Fruit fly (Drosophila melanogaster) Kc167 (cell line): ENCODE results near the gene Fer1HCH.

Experiments used
- h ChIP-seq: fragments of >200 bp; optimal IDR thresholded peaks from 3 replicates; lab custom pipeline; 2018; ENCODE audit warnings: missing external identifiers
- insv ChIP-seq: fragments of >200 bp; optimal IDR thresholded peaks from 3 replicates; lab custom pipeline; 2018; ENCODE audit warnings: missing external identifiers
- psq ChIP-seq: fragments of >200 bp; optimal IDR thresholded peaks from 2 replicates; lab custom pipeline; 2017; ENCODE audit warnings: missing external identifiers
- ttk ChIP-seq: sonication (Bioruptor generic); optimal IDR thresholded peaks from 2 replicates; lab custom pipeline; 2017; ENCODE audit warnings: missing external identifiers

DNA sequence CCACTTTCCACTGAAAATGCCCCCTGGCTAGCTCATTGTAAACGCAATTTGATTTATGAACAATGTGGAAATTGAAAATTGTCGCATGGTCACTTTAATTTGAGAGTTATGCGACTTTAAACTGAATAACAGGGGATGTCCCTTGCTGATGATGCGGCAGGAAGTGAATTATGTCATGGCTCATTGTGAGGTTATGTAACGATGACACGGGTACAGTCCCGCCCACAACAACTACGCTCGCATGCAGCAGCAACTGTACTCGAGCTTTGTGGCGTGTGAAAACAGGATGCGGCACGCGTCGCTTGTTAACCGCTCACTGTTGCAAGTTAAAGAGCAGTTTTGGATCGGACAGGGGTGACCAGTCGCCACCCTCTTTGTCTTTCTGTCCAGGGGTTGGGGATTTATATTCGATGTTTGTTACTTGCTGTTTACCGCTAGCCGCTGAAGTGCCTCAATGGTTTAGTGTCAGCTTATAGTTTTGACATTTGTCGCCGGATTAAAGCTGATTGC is 28.8 kb upstream of the Fer1HCH start:
- TF ChIP-seq h (lab: Kevin White, UChicago) (no peak), psq (lab: Kevin White, UChicago) (no peak), insv (lab: Kevin White, UChicago) (no peak), ttk (lab: Kevin White, UChicago) (no peak)
